Worm (Caenorhabditis elegans) whole organism, young adult: ENCODE results near the gene spop-1.
A peak's percentile ranks its signal among the peaks of the same experiment; 100 is the strongest.

ENCODE experiments used
- B0019.2 ChIP-seq: fragments of 200-800 bp; sonication (Bioruptor generic); conservative IDR thresholded peaks from 2 replicates; pipeline ENCODE4 v1.3.6; 2022; ENCODE audit warnings: missing genetic modification reagents, missing genetic modification characterization, missing compliant biosample characterization
- B0035.1 ChIP-seq: sonication (generic microtip); optimal IDR thresholded peaks from 2 replicates; lab custom pipeline; 2016; ENCODE audit warnings: missing genetic modification characterization, mild to moderate bottlenecking, missing compliant biosample characterization, missing genotype, missing genetic modification reagents
- B0261.1 ChIP-seq: sonication (generic microtip); optimal IDR thresholded peaks from 2 replicates; lab custom pipeline; 2016; ENCODE audit warnings: mild to moderate bottlenecking, missing genetic modification characterization, moderate library complexity, missing compliant biosample characterization
- C17E4.6 ChIP-seq: fragments of 200-800 bp; sonication (Bioruptor generic); IDR thresholded peaks from 2 replicates; pipeline ENCODE4 v1.3.6; 2022; ENCODE audit warnings: missing genetic modification reagents, missing genetic modification characterization, missing compliant biosample characterization
- D2030.7 ChIP-seq: fragments of 200-800 bp; sonication (Bioruptor generic); IDR thresholded peaks from 2 replicates; pipeline ENCODE4 v1.3.6; 2022; ENCODE audit warnings: missing genetic modification reagents, missing genetic modification characterization, missing compliant biosample characterization
- F33H1.4 ChIP-seq: fragments of 200-800 bp; sonication (Bioruptor generic); IDR thresholded peaks from 2 replicates; pipeline ENCODE4 v1.3.6; 2022; ENCODE audit warnings: missing genetic modification reagents, missing genetic modification characterization, missing compliant biosample characterization
- F39B2.1 ChIP-seq: fragments of 200-800 bp; sonication (Bioruptor generic); IDR thresholded peaks from 2 replicates; pipeline ENCODE4 v1.3.6; 2022; ENCODE audit warnings: missing genetic modification reagents, missing genetic modification characterization, missing compliant biosample characterization
- Y53F4B.3 ChIP-seq: fragments of 200-800 bp; sonication (Bioruptor generic); IDR thresholded peaks from 2 replicates; pipeline ENCODE4 v1.3.6; 2022; ENCODE audit warnings: missing genetic modification reagents, missing genetic modification characterization, missing compliant biosample characterization
- Y53G8AR.9 ChIP-seq: fragments of 200-800 bp; sonication (Bioruptor generic); conservative IDR thresholded peaks from 2 replicates; pipeline ENCODE4 v1.3.6; 2022; ENCODE audit warnings: missing genetic modification reagents, missing genetic modification characterization, missing compliant biosample characterization
- Y56A3A.18 ChIP-seq: fragments of 200-800 bp; sonication (Bioruptor generic); IDR thresholded peaks from 2 replicates; pipeline ENCODE4 v1.3.6; 2022; ENCODE audit warnings: missing genetic modification reagents, missing genetic modification characterization, missing compliant biosample characterization
- Y79H2A.3 ChIP-seq: fragments of 200-800 bp; sonication (Bioruptor generic); conservative IDR thresholded peaks from 2 replicates; pipeline ENCODE4 v1.3.6; 2022; ENCODE audit warnings: missing genetic modification reagents, missing genetic modification characterization, missing compliant biosample characterization
- ama-1 ChIP-seq, 3 experiments: fragments of 150-350 bp in 1 of 3; sonication (generic microtip) in 2 of 3; optimal IDR thresholded peaks; 2 replicates each; lab custom pipeline; 2014 to 2018; ENCODE audit warnings: missing biosample characterization in 2 of 3, missing genetic modification characterization in 2 of 3, missing genetic modification reagents in 2 of 3
- athp-1 ChIP-seq: sonication (generic microtip); optimal IDR thresholded peaks from 2 replicates; lab custom pipeline; 2017; ENCODE audit warnings: mild to moderate bottlenecking, missing genetic modification characterization, missing compliant biosample characterization
- ccch-3 ChIP-seq: fragments of 200-800 bp; sonication (Bioruptor generic); optimal IDR thresholded peaks from 2 replicates; lab custom pipeline; 2018; ENCODE audit warnings: mild to moderate bottlenecking, missing genetic modification characterization, missing compliant biosample characterization
- ceh-100 ChIP-seq: fragments of 200-800 bp; sonication (Bioruptor generic); IDR thresholded peaks from 2 replicates; pipeline ENCODE4 v1.3.6; 2022; ENCODE audit warnings: missing genetic modification reagents, missing genetic modification characterization, missing compliant biosample characterization
- ceh-58 ChIP-seq: fragments of 200-800 bp; sonication (Bioruptor generic); IDR thresholded peaks from 2 replicates; pipeline ENCODE4 v1.3.6; 2022; ENCODE audit warnings: missing genetic modification characterization, missing compliant biosample characterization
- dox-1 ChIP-seq: fragments of 200-800 bp; sonication (Bioruptor generic); IDR thresholded peaks from 2 replicates; pipeline ENCODE4 v1.3.6; 2022; ENCODE audit warnings: missing genetic modification reagents, missing genetic modification characterization, missing compliant biosample characterization
- dpl-1 ChIP-seq: fragments of 150-350 bp; optimal IDR thresholded peaks from 2 replicates; lab custom pipeline; 2014; ENCODE audit warnings: missing biosample characterization, missing genetic modification reagents, missing genetic modification characterization
- efl-1 ChIP-seq: fragments of 150-350 bp; optimal IDR thresholded peaks from 2 replicates; lab custom pipeline; 2014; ENCODE audit warnings: missing biosample characterization, missing genetic modification reagents, missing genetic modification characterization
- gei-17 ChIP-seq: fragments of 200-800 bp; sonication (Bioruptor generic); optimal IDR thresholded peaks from 2 replicates; lab custom pipeline; 2018; ENCODE audit warnings: mild to moderate bottlenecking, missing genetic modification characterization, missing compliant biosample characterization
- him-1 ChIP-seq: sonication (generic microtip); optimal IDR thresholded peaks from 2 replicates; lab custom pipeline; 2016; ENCODE audit warnings: missing genotype, missing genetic modification reagents, missing genetic modification characterization, missing compliant biosample characterization
- hlh-26 ChIP-seq: fragments of 200-800 bp; sonication (Bioruptor generic); conservative IDR thresholded peaks from 2 replicates; pipeline ENCODE4 v1.3.6; 2022; ENCODE audit warnings: missing genetic modification reagents, missing genetic modification characterization, missing compliant biosample characterization
- lag-1 ChIP-seq: fragments of 200-800 bp; sonication (Bioruptor generic); IDR thresholded peaks from 2 replicates; pipeline ENCODE4 v1.3.6; 2022; ENCODE audit warnings: missing genetic modification reagents, missing genetic modification characterization, missing compliant biosample characterization
- let-526 ChIP-seq: fragments of 200-800 bp; sonication (Bioruptor generic); IDR thresholded peaks from 2 replicates; pipeline ENCODE4 v1.3.6; 2022; ENCODE audit warnings: missing genetic modification reagents, missing genetic modification characterization, missing compliant biosample characterization
- lin-26 ChIP-seq: fragments of 200-800 bp; sonication (Bioruptor generic); IDR thresholded peaks from 2 replicates; pipeline ENCODE4 v1.3.6; 2022; ENCODE audit warnings: missing genetic modification reagents, missing genetic modification characterization, missing compliant biosample characterization
- lin-35 ChIP-seq, 3 experiments: fragments of 150-350 bp in 2 of 3; sonication (generic microtip) in 1 of 3; optimal IDR thresholded peaks; 2 replicates each; lab custom pipeline; 2014 to 2018; ENCODE audit warnings: missing biosample characterization in 3 of 3, missing genetic modification characterization in 3 of 3, missing genetic modification reagents in 3 of 3
- lin-40 ChIP-seq: sonication (generic microtip); optimal IDR thresholded peaks from 2 replicates; lab custom pipeline; 2016; ENCODE audit warnings: missing genetic modification characterization, mild to moderate bottlenecking, missing compliant biosample characterization, missing genotype, missing genetic modification reagents
- lsl-1 ChIP-seq: fragments of 200-800 bp; sonication (Bioruptor generic); optimal IDR thresholded peaks from 2 replicates; lab custom pipeline; 2018; ENCODE audit warnings: mild to moderate bottlenecking, missing genetic modification characterization, moderate library complexity, missing compliant biosample characterization
- lsy-27 ChIP-seq: sonication (generic microtip); optimal IDR thresholded peaks from 2 replicates; lab custom pipeline; 2017; ENCODE audit warnings: missing genetic modification characterization, mild to moderate bottlenecking, missing compliant biosample characterization, antibody characterized with exemption, missing genotype, borderline replicate concordance; ENCODE audit not compliant: insufficient read depth
- madf-10 ChIP-seq: sonication (generic microtip); optimal IDR thresholded peaks from 2 replicates; lab custom pipeline; 2016; ENCODE audit warnings: mild to moderate bottlenecking, missing genetic modification characterization, missing compliant biosample characterization
- madf-3 ChIP-seq: fragments of 200-800 bp; sonication (Bioruptor generic); IDR thresholded peaks from 2 replicates; pipeline ENCODE4 v1.3.6; 2022; ENCODE audit warnings: missing genetic modification reagents, missing genetic modification characterization, missing compliant biosample characterization
- mcd-1 ChIP-seq: fragments of 200-800 bp; sonication (Bioruptor generic); IDR thresholded peaks from 2 replicates; pipeline ENCODE4 v1.3.6; 2022; ENCODE audit warnings: missing genetic modification reagents, missing genetic modification characterization, missing compliant biosample characterization
- mes-4 ChIP-seq: sonication (generic microtip); optimal IDR thresholded peaks from 2 replicates; lab custom pipeline; 2016; ENCODE audit warnings: missing genotype, missing genetic modification characterization, missing compliant biosample characterization
- nhr-120 ChIP-seq: fragments of 200-800 bp; sonication (Bioruptor generic); IDR thresholded peaks from 2 replicates; pipeline ENCODE4 v1.3.6; 2022; ENCODE audit warnings: missing genetic modification characterization, missing compliant biosample characterization
- nhr-179 ChIP-seq: sonication (generic microtip); optimal IDR thresholded peaks from 2 replicates; lab custom pipeline; 2016; ENCODE audit warnings: mild to moderate bottlenecking, missing genetic modification characterization, missing compliant biosample characterization
- nhr-90 ChIP-seq: sonication (generic microtip); optimal IDR thresholded peaks from 2 replicates; lab custom pipeline; 2016; ENCODE audit warnings: missing genotype, mild to moderate bottlenecking, missing genetic modification characterization, missing compliant biosample characterization
- pbrm-1 ChIP-seq: fragments of 200-800 bp; sonication (Bioruptor generic); IDR thresholded peaks from 2 replicates; pipeline ENCODE4 v1.3.6; 2022; ENCODE audit warnings: missing genetic modification reagents, missing genetic modification characterization, missing compliant biosample characterization
- rpc-1 ChIP-seq, 2 experiments: fragments of 150-350 bp in 1 of 2; sonication (generic microtip) in 1 of 2; optimal IDR thresholded peaks; 2 replicates each; lab custom pipeline; 2014 to 2018; ENCODE audit warnings: missing biosample characterization in 1 of 2, missing genetic modification characterization in 1 of 2, missing genetic modification reagents in 1 of 2, missing genotype in 1 of 2
- sea-2 ChIP-seq: fragments of 200-800 bp; sonication (Bioruptor generic); IDR thresholded peaks from 2 replicates; pipeline ENCODE4 v1.3.6; 2022; ENCODE audit warnings: missing genetic modification characterization, missing compliant biosample characterization
- sptf-2 ChIP-seq: fragments of 200-800 bp; sonication (Bioruptor generic); optimal IDR thresholded peaks from 2 replicates; lab custom pipeline; 2018; ENCODE audit warnings: mild to moderate bottlenecking, missing genetic modification characterization, missing compliant biosample characterization
- tbp1 ChIP-seq: fragments of 200-800 bp; sonication (Bioruptor generic); optimal IDR thresholded peaks from 2 replicates; lab custom pipeline; 2018; ENCODE audit warnings: mild to moderate bottlenecking, missing genetic modification characterization, missing compliant biosample characterization
- tbx-9 ChIP-seq: sonication (generic microtip); optimal IDR thresholded peaks from 2 replicates; lab custom pipeline; 2016; ENCODE audit warnings: borderline replicate concordance, missing genetic modification characterization, inconsistent platforms, missing compliant biosample characterization
- unc-130 ChIP-seq: sonication (generic microtip); optimal IDR thresholded peaks from 2 replicates; lab custom pipeline; 2016; ENCODE audit warnings: missing genetic modification reagents, missing genetic modification characterization, missing compliant biosample characterization
- unc-62 ChIP-seq: fragments of 150-350 bp; optimal IDR thresholded peaks from 2 replicates; lab custom pipeline; 2014; ENCODE audit warnings: missing biosample characterization, missing genetic modification reagents, missing genetic modification characterization
- ztf-28 ChIP-seq: fragments of 200-800 bp; sonication (Bioruptor generic); IDR thresholded peaks from 2 replicates; pipeline ENCODE4 v1.3.6; 2022; ENCODE audit warnings: missing genetic modification reagents, missing genetic modification characterization, missing compliant biosample characterization
- ztf-3 ChIP-seq: fragments of 200-800 bp; sonication (Bioruptor generic); optimal IDR thresholded peaks from 2 replicates; lab custom pipeline; 2018; ENCODE audit warnings: mild to moderate bottlenecking, missing genetic modification characterization, missing compliant biosample characterization
- ztf-6 ChIP-seq: fragments of 200-800 bp; sonication (Bioruptor generic); IDR thresholded peaks from 2 replicates; pipeline ENCODE4 v1.3.6; 2022; ENCODE audit warnings: missing genetic modification reagents, missing genetic modification characterization, missing compliant biosample characterization

spop-1 gene

ce11 chrIII:10123586-10124233 lies 25.8 kb upstream of the spop-1 start, which contains the start of gene ttll-4 (continued):
- peak; percentile 23 for TF ChIP-seq unc-130
- TF ChIP-seq lag-1 (GFP tag; lab: Robert Waterston, UW): no peak
- TF ChIP-seq pbrm-1: peak; percentile 45; the same call in 1 of the 2 replicates
- peak; percentile 90 for TF ChIP-seq mcd-1 (GFP tag; lab: Robert Waterston, UW)
- 0 out of 2 replicates have a peak, but pooled peaks have one; percentile 75 for TF ChIP-seq madf-3 (GFP tag; lab: Robert Waterston, UW)
- TF ChIP-seq ama-1 (optimal IDR thresholded peaks at IDR 0.05; lab: Kevin White, UChicago): no peak
- TF ChIP-seq ama-1 (GFP tag; optimal IDR thresholded peaks at IDR 0.05; lab: Kevin White, UChicago): no peak
- peak; percentile 61; the same call in 1 of the 2 replicates for TF ChIP-seq D2030.7 (GFP tag; lab: Robert Waterston, UW)
- 0 out of 2 replicates have a peak, but pooled peaks have one; percentile 64 for TF ChIP-seq ztf-28 (GFP tag; lab: Robert Waterston, UW)
- no peak for TF ChIP-seq rpc-1 (optimal IDR thresholded peaks at IDR 0.05; lab: Kevin White, UChicago)
- TF ChIP-seq rpc-1 (tag; optimal IDR thresholded peaks at IDR 0.05; lab: Kevin White, UChicago): no peak
- TF ChIP-seq nhr-120 (GFP tag; lab: Robert Waterston, UW): no peak
- no peak for TF ChIP-seq nhr-90 (tag; lab: Kevin White, UChicago)
- TF ChIP-seq let-526: 0 out of 2 replicates have a peak, but pooled peaks have one; percentile 14
- TF ChIP-seq hlh-26 (GFP tag; lab: Robert Waterston, UW): no peak
- no peak for TF ChIP-seq C17E4.6
- 0 out of 2 replicates have a peak, but pooled peaks have one; percentile 32 for TF ChIP-seq F33H1.4 (GFP tag; lab: Robert Waterston, UW)
- no peak for TF ChIP-seq dpl-1 (GFP tag; lab: Kevin White, UChicago)
- no peak for TF ChIP-seq athp-1 (tag; lab: Kevin White, UChicago)
- TF ChIP-seq tbp1: no peak
- no peak for TF ChIP-seq nhr-179 (tag; lab: Kevin White, UChicago)
- TF ChIP-seq Y53G8AR.9 (GFP tag; lab: Robert Waterston, UW): no peak
- TF ChIP-seq lin-40 (tag; lab: Kevin White, UChicago): peak; percentile 32
- peak; percentile 81 for TF ChIP-seq dox-1 (GFP tag; lab: Robert Waterston, UW)
- no peak for TF ChIP-seq tbx-9 (tag; lab: Kevin White, UChicago)
- no peak for TF ChIP-seq ceh-58
- no peak for TF ChIP-seq lin-26 (GFP tag; lab: Robert Waterston, UW)
- TF ChIP-seq mes-4 (tag; lab: Kevin White, UChicago): no peak
- TF ChIP-seq efl-1 (GFP tag; lab: Kevin White, UChicago): no peak
- no peak for TF ChIP-seq ztf-3 (GFP tag; lab: Kevin White, UChicago)
- no peak for TF ChIP-seq Y79H2A.3 (GFP tag; lab: Robert Waterston, UW)
- TF ChIP-seq ccch-3 (GFP tag; lab: Kevin White, UChicago): no peak
- TF ChIP-seq madf-10 (tag; lab: Kevin White, UChicago): no peak
- no peak for TF ChIP-seq B0261.1 (tag; lab: Kevin White, UChicago)
- TF ChIP-seq lsy-27 (tag; lab: Kevin White, UChicago): no peak
- no peak for TF ChIP-seq Y56A3A.18 (GFP tag; lab: Robert Waterston, UW)
- TF ChIP-seq sptf-2 (GFP tag; lab: Kevin White, UChicago): no peak
- no peak for TF ChIP-seq Y53F4B.3 (GFP tag; lab: Robert Waterston, UW)
- peak; percentile 44 for TF ChIP-seq lsl-1
- no peak for TF ChIP-seq him-1 (tag; lab: Kevin White, UChicago)
- TF ChIP-seq B0019.2 (GFP tag; lab: Robert Waterston, UW): peak; percentile 56; the same call in 1 of the 2 replicates
- TF ChIP-seq F39B2.1 (GFP tag; lab: Robert Waterston, UW): no peak
- no peak for TF ChIP-seq unc-62 (GFP tag; lab: Kevin White, UChicago)
- TF ChIP-seq B0035.1 (tag; lab: Kevin White, UChicago): no peak
- peak in 1 of 3 experiments; percentile 31 for TF ChIP-seq lin-35 (GFP tag; optimal IDR thresholded peaks at IDR 0.05; lab: Kevin White, UChicago)
- TF ChIP-seq sea-2 (GFP tag; lab: Robert Waterston, UW): no peak
- no peak for TF ChIP-seq gei-17
- TF ChIP-seq ztf-6 (GFP tag; lab: Robert Waterston, UW): no peak
- peak; percentile 96 for TF ChIP-seq ceh-100 (GFP tag; lab: Robert Waterston, UW)
